Worm (Caenorhabditis elegans): ENCODE data around the gene slc-25A32.

DNA sequence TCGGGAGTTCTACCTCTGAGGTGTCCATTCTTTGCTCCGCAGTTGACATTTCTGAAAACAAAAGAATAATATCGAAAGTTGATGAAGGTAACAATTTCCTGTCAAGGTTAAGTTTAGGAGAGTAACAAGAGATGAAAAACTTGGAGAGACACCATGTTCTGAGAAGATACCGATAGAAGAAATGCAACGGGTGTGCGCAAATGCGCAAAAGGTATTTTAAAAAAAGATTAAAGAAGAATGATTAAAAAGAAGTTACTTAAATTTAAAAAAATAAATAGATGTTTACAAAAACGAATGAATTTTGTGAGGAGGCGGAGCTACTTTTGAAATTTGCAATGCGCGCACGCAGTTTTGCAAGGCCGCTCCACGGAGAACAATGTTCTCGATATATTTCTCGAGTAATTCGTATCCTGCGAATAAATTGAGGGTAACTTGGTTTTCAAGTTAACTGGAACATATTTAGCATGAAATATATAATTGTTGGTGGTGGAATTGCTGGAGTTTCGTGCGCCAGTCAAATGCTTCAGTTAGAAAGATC, 49.0 kb downstream of the slc-25A32 start, which contains the start of the genes ran-3 and C26D10.3:
- TF ChIP-seq nhr-237 (tag; optimal IDR thresholded peaks at IDR 0.05) (no peak), ztf-11 (tag; optimal IDR thresholded peaks at IDR 0.05) (no peak), ztf-4 (tag; optimal IDR thresholded peaks at IDR 0.05) (no peak), ceh-82 (tag; optimal IDR thresholded peaks at IDR 0.05) (no peak)
